Worm (Caenorhabditis elegans) whole organism, dauer: ENCODE results near the gene T05A7.12.

Experiments used
- unc-62 ChIP-seq: sonication (generic microtip); optimal IDR thresholded peaks from 2 replicates; lab custom pipeline; 2017; ENCODE audit warnings: missing biosample characterization, missing genetic modification reagents, missing genetic modification characterization

Gene T05A7.12

DNA sequence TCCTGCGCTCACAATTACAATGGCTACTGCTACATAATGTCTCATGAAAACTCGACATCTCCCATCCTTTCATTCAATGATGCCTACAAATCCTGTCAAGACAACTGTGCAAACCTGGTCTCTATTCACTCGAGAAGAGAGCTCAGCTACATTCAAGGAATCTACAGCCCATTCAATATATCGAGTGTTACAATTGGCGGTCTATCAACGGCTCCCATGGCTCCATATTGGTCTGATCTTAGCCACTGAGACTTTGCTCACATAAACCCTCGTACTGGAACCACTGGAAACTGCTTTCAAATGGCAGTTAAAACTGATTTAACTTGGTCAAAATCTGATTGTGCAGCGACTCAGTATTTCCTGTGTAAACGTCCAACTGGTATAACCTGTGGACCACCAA is 12.4 kb upstream of the T05A7.12 start, which contains the start of gene T05A7.3:
Gene T05A7.3, plus strand, starts transcription at position 301 of the 400 bp plus-strand sequence.
- no peak for TF ChIP-seq unc-62 (GFP tag; lab: Kevin White, UChicago)

DNA sequence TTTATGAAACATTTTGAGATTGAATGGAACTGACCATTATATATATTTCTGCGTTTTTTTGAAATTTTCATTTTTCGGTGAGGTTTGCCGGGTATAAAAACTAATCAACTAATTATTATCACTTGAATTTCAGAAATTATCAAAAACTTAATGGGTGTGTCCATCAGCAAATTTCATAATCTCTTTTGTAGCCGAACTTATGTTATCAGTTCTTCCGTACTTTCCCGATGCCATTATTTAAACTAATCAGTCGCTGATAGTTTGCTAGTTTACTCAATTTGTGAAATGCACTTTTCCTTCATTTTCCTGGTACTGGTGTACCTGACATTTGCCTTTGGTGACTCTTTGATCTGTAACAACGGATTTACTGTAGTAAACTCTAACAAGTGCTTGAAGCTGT is 11.1 kb upstream of the T05A7.12 start:
- no peak for TF ChIP-seq unc-62 (GFP tag; lab: Kevin White, UChicago)

DNA sequence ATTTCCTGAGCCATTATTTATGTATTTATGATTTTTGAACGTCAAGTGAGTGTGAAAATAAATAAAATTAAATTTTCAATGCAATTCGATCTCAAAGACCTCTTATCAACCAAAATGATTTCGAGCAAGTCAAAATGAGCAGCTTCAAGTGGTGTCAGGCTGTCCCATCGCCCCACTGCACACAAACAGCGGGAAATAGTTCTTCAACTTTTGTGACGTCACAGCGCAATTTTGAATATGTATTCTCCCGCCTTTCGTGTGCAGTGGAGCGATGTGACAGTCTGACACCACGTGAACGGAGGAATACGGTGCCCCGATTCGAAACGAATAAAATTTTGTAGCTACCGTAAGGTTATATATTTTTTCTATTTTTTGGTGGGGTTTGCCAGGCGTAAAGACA is 10.6 kb upstream of the T05A7.12 start:
- no peak for TF ChIP-seq unc-62 (GFP tag; lab: Kevin White, UChicago)

DNA sequence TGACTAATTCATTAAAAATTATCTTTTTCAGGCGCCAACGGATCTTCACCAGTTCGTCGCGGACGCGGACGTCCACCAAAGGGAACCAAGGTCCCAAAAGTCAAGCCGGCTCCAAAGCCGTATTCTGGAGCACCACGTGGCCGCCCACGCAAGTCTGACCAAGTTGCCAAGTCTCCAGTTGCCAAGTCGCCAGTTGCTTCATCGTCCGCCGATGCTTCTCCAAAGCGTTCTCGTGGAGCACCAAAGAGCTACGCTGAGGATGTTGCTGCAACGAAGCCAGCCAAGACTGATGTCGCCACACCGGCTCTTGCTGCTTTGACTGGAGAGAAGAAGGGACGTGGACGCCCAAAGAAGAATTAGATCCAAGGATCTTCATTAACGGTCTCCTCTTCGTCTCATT is 10.2 kb upstream of the T05A7.12 start:
- TF ChIP-seq unc-62 (GFP tag; lab: Kevin White, UChicago), result no peak

DNA sequence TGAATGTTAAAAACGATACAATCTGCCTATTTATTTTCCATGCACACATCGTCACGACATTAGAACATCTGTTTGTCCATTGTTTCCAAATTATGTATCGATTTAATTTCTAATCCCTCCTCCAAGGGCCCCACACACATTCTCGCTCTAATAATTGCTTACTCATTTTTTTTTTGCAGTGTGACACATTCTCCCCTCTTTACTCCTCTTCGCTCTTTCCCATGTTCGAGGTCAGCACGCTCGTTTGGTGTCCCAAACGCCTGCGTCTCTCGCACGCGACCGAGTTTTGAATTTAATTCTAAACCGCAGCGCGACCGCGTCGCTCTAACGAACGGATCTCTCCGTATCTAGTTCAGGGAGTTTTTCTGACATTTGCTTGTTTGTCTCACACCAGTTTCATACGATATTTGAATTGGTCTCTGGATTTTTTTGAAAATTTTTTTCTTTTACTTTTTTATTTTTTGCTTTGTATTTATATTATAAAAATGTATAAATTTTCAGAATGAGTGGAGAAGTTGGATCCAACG is 9.6 kb upstream of the T05A7.12 start, which contains the start of the genes clec-140 and hmg-11:
Gene clec-140, plus strand, starts transcription at position 477 of the 527 bp plus-strand sequence.
Gene hmg-11, plus strand, starts transcription at position 502 of the 527 bp plus-strand sequence.
- TF ChIP-seq unc-62 (GFP tag; lab: Kevin White, UChicago), result no peak

DNA sequence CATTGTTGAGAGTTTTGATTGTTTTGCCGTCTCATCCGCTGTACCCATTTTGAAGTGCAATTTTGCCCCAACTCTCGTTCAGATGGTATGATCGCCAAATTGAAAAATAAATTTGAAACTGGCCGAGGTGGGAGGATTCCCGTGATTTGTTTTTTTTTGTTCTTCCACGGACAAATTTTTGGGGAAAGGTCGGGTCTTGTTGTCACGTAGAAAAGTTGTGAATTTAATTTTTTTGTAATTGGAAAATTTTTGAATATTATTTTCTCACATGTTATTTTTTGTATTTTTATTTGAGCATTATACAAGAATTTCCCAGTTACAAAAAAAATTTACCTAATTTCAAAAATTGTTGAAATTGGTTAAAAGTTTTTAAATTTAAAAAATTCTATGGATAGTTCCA is 8.6 kb upstream of the T05A7.12 start, which contains the start of gene T05A7.6:
Gene T05A7.6, minus strand, starts transcription at position 101 of the 400 bp plus-strand sequence.
- TF ChIP-seq unc-62 (GFP tag; lab: Kevin White, UChicago), result no peak

DNA sequence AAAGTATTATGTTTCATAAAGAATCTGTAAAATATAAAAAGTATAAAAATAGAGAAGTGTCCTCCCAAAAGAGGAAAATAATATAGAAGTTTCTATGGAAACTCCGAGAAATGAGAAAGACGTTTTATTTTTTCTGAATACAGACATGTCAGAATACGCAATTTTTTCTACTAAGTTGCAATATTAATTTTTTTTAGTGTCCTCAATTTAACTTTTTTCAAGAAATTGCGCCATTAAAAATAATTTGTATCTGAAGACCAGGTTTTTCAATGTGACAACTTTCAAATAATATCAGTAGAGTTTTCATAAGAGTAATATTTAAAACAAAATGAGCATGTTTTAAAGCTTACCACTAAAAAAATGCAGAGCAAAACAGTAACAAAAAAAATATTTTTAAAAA is 4.5 kb upstream of the T05A7.12 start, which contains the start of gene fut-5:
Gene fut-5, minus strand, starts transcription at position 101 of the 400 bp plus-strand sequence.
- TF ChIP-seq unc-62 (GFP tag; lab: Kevin White, UChicago), result no peak

DNA sequence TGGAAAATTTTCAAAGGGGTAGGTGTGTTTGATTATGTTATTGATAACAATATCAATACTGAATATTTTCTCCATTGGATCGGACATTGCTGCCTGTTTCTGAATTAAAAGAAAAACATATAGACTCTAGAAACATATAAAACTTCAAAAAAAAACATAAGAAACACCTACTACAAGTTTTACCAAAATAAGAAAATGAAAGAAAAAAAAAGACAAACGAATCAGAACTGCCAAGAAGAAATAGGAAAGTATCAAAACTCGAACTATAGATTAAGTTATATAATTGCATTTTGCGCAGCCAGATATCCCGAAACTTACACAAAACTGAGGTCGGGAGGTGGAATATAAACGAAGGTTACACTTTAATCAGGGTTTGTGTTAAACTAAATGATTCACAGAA is 2.3 kb upstream of the T05A7.12 start, which contains the start of gene T05A7.11:
Gene T05A7.11, minus strand, starts transcription at position 101 of the 400 bp plus-strand sequence.
- TF ChIP-seq unc-62 (GFP tag; lab: Kevin White, UChicago), result no peak

DNA sequence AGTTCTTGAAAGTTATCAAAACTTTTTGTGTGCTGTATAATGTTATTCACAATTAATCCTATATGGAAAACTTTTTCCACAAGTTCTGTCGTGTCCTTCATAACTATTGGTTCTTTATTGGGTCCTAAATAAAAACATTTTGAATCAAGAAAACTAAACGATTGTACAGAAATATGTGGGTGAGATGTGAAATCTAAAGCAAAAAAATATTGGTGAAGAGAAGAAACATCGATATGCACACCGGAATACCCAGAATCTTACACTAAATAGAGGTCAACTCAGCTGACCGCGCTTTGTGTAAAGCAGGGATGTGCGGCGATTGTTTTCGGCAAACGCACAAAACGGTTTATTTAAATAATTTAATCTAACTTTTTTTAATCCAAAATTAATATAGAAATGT is 1.8 kb downstream of the T05A7.12 start, which contains the start of gene T05A7.13:
Gene T05A7.13, minus strand, starts transcription at position 101 of the 400 bp plus-strand sequence.
- TF ChIP-seq unc-62 (GFP tag; lab: Kevin White, UChicago), result no peak

DNA sequence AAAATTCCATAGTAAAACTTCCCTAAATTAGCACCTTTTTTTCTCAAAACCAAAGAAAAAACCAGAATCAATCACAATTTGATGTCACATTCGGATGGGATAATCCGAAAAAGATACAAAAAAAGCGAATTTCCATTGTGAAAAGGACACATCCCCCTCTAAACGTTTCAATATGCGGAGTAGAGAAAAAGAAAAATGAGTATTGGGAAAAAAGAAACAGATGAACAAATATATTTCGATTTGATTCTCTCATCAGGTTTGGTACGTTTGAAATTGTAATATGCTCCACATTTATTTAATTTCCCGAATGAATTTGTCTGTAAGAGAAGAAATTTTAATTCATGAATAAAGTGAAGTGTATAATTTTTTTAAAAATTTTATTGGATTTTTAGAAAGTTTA is 4.8 kb downstream of the T05A7.12 start:
- TF ChIP-seq unc-62 (GFP tag; lab: Kevin White, UChicago), result no peak

DNA sequence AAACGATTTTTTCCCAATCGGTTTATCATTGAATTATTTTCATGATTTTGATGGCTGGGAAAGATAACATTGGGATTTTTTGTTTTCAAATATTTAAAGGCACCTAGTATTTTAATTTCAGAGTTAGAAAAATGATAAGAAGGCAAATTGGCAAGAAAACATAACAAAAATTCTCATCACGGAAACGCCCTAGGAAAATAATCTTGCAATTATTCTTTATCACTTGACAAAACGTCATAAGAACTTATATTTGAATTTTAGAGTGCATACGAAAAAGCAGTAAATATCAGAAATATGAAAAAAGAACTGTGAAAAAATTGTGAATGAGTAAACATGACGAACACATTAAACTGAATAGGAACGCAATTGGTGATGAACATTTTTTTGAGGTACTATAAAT is 5.7 kb downstream of the T05A7.12 start:
- TF ChIP-seq unc-62 (GFP tag; lab: Kevin White, UChicago), result no peak

DNA sequence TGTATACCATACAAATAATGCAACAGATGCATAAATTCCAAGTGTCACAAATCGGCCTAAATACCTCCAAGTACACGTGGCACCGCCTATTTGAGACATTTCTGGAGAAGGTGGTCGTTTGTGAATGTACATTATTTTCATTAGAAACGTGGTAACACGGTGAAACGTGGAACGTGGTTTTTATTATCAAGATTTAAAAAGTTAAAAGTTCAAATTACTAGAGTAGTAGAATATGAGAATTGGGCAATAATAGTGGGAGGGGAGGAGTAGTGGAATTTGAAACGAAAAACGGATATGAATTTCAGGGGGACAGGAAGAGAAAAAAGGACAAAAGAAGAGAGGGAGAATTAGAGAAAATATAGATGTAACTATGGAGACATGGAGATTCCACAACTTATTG is 7.3 kb downstream of the T05A7.12 start, which contains the start of gene fut-6:
Gene fut-6, minus strand, starts transcription at position 101 of the 400 bp plus-strand sequence.
- TF ChIP-seq unc-62 (GFP tag; lab: Kevin White, UChicago), result no peak

DNA sequence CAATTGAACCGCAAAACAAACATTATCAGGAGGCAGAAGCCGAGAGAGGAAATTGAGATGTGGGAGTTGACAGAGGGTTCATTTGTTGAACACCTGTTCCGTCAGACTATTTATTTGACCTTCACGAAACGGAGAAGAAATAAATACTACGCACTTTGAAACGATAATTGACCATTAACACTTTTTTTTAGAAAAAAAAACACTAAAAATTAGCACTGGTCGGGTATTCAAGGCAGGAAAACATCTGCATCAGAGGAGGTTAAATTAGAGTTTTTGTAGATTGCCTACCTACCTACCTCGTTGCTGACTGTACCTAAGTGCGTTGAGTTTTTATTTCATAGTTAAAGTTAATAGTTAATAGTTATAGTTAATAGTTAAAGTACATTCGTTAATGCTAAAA is 13.0 kb downstream of the T05A7.12 start:
- no peak for TF ChIP-seq unc-62 (GFP tag; lab: Kevin White, UChicago)

DNA sequence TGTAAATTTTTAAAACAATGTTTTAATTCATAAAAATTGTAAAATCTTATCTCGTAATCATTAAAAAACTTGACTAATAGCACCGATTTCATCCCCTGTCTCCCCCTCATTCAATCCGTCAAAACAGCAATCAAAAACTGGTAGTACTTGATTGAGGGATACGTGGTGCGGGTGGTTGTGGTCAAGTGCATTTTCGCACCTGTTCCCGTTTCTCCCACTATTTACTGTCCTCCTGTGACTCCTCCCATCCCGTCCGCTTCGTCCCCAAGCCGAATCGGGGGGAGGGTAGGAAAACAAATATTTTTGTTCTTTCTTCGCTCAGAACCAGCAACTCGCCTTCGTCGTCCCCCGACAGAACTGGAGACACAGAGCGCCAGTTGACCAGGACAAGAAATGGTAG is 14.3 kb downstream of the T05A7.12 start, which contains the start of gene lgc-27:
Gene lgc-27, plus strand, starts transcription at position 301 of the 400 bp plus-strand sequence.
- TF ChIP-seq unc-62 (GFP tag; lab: Kevin White, UChicago), result no peak

DNA sequence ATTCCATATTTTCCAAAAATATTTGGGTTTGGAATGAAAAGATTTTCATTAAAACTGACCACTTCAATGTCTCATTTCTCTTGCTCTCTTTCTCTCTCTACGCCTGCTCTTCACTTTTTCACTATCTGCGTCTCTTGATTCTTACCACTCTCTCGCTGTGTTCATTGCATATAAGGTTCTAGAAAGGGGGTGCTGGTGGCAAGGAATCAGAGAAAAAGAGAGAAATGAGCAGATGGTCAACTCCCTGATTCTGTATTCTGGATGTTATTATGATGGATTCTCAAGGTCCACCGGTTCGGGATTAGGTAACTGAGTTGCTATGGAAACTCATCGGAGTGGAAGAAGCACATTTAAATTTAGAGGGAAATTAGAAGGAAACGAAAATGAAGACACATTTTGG is 22.3 kb downstream of the T05A7.12 start:
- TF ChIP-seq unc-62 (GFP tag; lab: Kevin White, UChicago), result no peak

DNA sequence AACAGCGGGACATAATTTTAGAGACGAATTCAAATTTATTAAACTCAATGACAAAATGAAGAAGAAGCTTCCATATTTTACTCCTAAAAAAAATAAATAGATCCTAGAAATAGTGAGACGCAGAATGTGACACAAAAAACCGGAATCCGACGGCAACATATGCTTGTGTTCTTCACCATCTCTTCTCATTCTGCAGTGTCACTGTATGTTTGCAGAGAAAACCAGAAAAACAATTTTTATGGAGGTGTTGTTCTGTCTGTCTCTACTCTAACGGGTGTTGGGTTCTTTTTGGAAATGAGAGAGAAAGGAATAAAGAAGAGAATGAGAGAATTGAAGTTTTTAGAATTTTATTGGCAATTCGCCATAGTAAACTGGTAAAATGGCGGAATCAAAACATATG is 24.2 kb downstream of the T05A7.12 start:
- TF ChIP-seq unc-62 (GFP tag; lab: Kevin White, UChicago), result no peak

DNA sequence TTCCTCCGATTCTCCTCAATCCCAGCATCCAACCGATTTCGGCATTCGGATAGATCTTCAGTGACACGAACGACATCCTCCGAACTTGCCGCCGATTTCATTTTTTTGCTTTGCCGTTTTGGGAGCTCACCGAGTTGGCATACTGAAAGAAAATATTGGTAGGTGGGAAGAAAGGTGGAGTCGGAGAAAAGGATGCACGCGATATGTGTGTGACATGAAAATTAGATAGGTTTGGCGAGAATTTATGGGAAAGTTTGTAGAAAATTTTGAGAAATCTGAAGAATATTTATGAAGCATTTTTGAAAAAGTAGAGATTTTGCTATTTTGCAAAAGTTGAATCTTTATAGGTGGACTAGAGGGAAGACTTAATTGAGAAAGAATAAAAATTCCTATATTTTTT is 24.8 kb downstream of the T05A7.12 start, which contains the start of gene che-10:
Gene che-10, minus strand, starts transcription at position 101 of the 400 bp plus-strand sequence.
- no peak for TF ChIP-seq unc-62 (GFP tag; lab: Kevin White, UChicago)
